Worm (Caenorhabditis elegans): Measurements from ENCODE around the gene K07E3.4.

K07E3.4 gene

ce11 chrX:8052055-8052454 is 31.8 kb downstream of the K07E3.4 start:
- TF ChIP-seq tab-1 (GFP tag; IDR thresholded peaks at IDR 0.05) (no peak), med-1 (GFP tag; optimal IDR thresholded peaks at IDR 0.05; ENCODE audit: insufficient read depth) (no peak), T22C8.4 (GFP tag; IDR thresholded peaks at IDR 0.05) (no peak)

ce11 chrX:8048637-8049036 is 35.2 kb downstream of the K07E3.4 start:
- TF ChIP-seq klf-2 (GFP tag; conservative IDR thresholded peaks at IDR 0.05) = no peak
- no peak for TF ChIP-seq ztf-29 (GFP tag; IDR thresholded peaks at IDR 0.05)
- TF ChIP-seq flt-1 (GFP tag; IDR thresholded peaks at IDR 0.05) = no peak
- no peak for TF ChIP-seq T22C8.4 (GFP tag; IDR thresholded peaks at IDR 0.05)
- TF ChIP-seq ref-1 (GFP tag; conservative IDR thresholded peaks at IDR 0.05) = no peak
- TF ChIP-seq cog-1 (tag; optimal IDR thresholded peaks at IDR 0.05) = no peak
- no peak for TF ChIP-seq tab-1 (GFP tag; IDR thresholded peaks at IDR 0.05)
- no peak for TF ChIP-seq ztf-23 (GFP tag; IDR thresholded peaks at IDR 0.05)

- no peak for TF ChIP-seq ref-1 (GFP tag; conservative IDR thresholded peaks at IDR 0.05)
- no peak for TF ChIP-seq T22C8.4 (GFP tag; IDR thresholded peaks at IDR 0.05)
- TF ChIP-seq klf-2 (GFP tag; conservative IDR thresholded peaks at IDR 0.05) = no peak
- no peak for TF ChIP-seq ztf-23 (GFP tag; IDR thresholded peaks at IDR 0.05)
- TF ChIP-seq cog-1 (tag; optimal IDR thresholded peaks at IDR 0.05) = no peak
- TF ChIP-seq ztf-29 (GFP tag; IDR thresholded peaks at IDR 0.05) = no peak
- TF ChIP-seq tab-1 (GFP tag; IDR thresholded peaks at IDR 0.05) = no peak
- TF ChIP-seq flt-1 (GFP tag; IDR thresholded peaks at IDR 0.05) = no peak
- no peak for TF ChIP-seq med-1 (GFP tag; optimal IDR thresholded peaks at IDR 0.05; ENCODE audit: insufficient read depth)
Measured at ce11 chrX:8045152-8045551, 38.7 kb downstream of the K07E3.4 start, which contains the start of gene C18A11.4. TSS of gene C18A11.4 (plus strand) at chrX:8045518.

ce11 chrX:8040967-8041366 is 42.9 kb downstream of the K07E3.4 start, which contains the start of gene xol-1:
TSS of gene xol-1 (plus strand) at chrX:8041313.
- no peak for TF ChIP-seq tab-1 (GFP tag; IDR thresholded peaks at IDR 0.05)
- TF ChIP-seq med-1 (GFP tag; optimal IDR thresholded peaks at IDR 0.05; ENCODE audit: insufficient read depth) = no peak
- no peak for TF ChIP-seq ztf-23 (GFP tag; IDR thresholded peaks at IDR 0.05)
- no peak for TF ChIP-seq klf-2 (GFP tag; conservative IDR thresholded peaks at IDR 0.05)
- TF ChIP-seq cog-1 (tag; optimal IDR thresholded peaks at IDR 0.05) = no peak
- no peak for TF ChIP-seq flt-1 (GFP tag; IDR thresholded peaks at IDR 0.05)
- no peak for TF ChIP-seq ref-1 (GFP tag; conservative IDR thresholded peaks at IDR 0.05)
- no peak for TF ChIP-seq ztf-29 (GFP tag; IDR thresholded peaks at IDR 0.05)
- TF ChIP-seq T22C8.4 (GFP tag; IDR thresholded peaks at IDR 0.05) = no peak

- TF ChIP-seq cog-1 (tag; optimal IDR thresholded peaks at IDR 0.05) (no peak), klf-2 (GFP tag; conservative IDR thresholded peaks at IDR 0.05) (no peak), tab-1 (GFP tag; IDR thresholded peaks at IDR 0.05) (no peak), ref-1 (GFP tag; conservative IDR thresholded peaks at IDR 0.05) (no peak), ztf-23 (GFP tag; IDR thresholded peaks at IDR 0.05) (no peak), T22C8.4 (GFP tag; IDR thresholded peaks at IDR 0.05) (no peak), med-1 (GFP tag; optimal IDR thresholded peaks at IDR 0.05; ENCODE audit: insufficient read depth) (no peak), flt-1 (GFP tag; IDR thresholded peaks at IDR 0.05) (no peak), ztf-29 (GFP tag; IDR thresholded peaks at IDR 0.05) (no peak)
Measured at ce11 chrX:8037365-8037764, 46.5 kb downstream of the K07E3.4 start.

- TF ChIP-seq ztf-23 (GFP tag; IDR thresholded peaks at IDR 0.05) (peak; percentile 75), ref-1 (GFP tag; conservative IDR thresholded peaks at IDR 0.05) (0 out of 2 replicates have a peak, but pooled peaks have one; percentile 26), ztf-29 (GFP tag; IDR thresholded peaks at IDR 0.05) (no peak), cog-1 (tag; optimal IDR thresholded peaks at IDR 0.05) (peak; percentile 97), tab-1 (GFP tag; IDR thresholded peaks at IDR 0.05) (peak; percentile 69), flt-1 (GFP tag; IDR thresholded peaks at IDR 0.05) (peak; percentile 80), T22C8.4 (GFP tag; IDR thresholded peaks at IDR 0.05) (peak; percentile 100), med-1 (GFP tag; optimal IDR thresholded peaks at IDR 0.05; ENCODE audit: insufficient read depth) (no peak), klf-2 (GFP tag; conservative IDR thresholded peaks at IDR 0.05) (no peak)
Measured at ce11 chrX:8036219-8036883, 47.5 kb downstream of the K07E3.4 start.
